Worm (Caenorhabditis elegans) whole organism, young adult: Measurements from ENCODE around the gene R07H5.16.

Source experiments
- B0261.1 ChIP-seq: sonication (generic microtip); optimal IDR thresholded peaks from 2 replicates; lab custom pipeline; 2016; ENCODE audit warnings: mild to moderate bottlenecking, missing genetic modification characterization, moderate library complexity, missing compliant biosample characterization
- akir-1 ChIP-seq: fragments of 200-800 bp; sonication (Bioruptor generic); optimal IDR thresholded peaks from 2 replicates; lab custom pipeline; 2018; ENCODE audit warnings: mild to moderate bottlenecking, missing genetic modification characterization, moderate library complexity, missing compliant biosample characterization
- dpl-1 ChIP-seq: fragments of 150-350 bp; optimal IDR thresholded peaks from 2 replicates; lab custom pipeline; 2014; ENCODE audit warnings: missing biosample characterization, missing genetic modification reagents, missing genetic modification characterization
- ets-4 ChIP-seq: fragments of 200-800 bp; sonication (Bioruptor generic); optimal IDR thresholded peaks from 2 replicates; lab custom pipeline; 2018; ENCODE audit warnings: mild to moderate bottlenecking, missing genetic modification characterization, missing compliant biosample characterization
- him-1 ChIP-seq: sonication (generic microtip); optimal IDR thresholded peaks from 2 replicates; lab custom pipeline; 2016; ENCODE audit warnings: missing genotype, missing genetic modification reagents, missing genetic modification characterization, missing compliant biosample characterization
- nfya-2 ChIP-seq: fragments of 200-800 bp; sonication (Bioruptor generic); IDR thresholded peaks from 2 replicates; pipeline ENCODE4 v1.3.6; 2022; ENCODE audit warnings: missing genetic modification reagents, missing genetic modification characterization, missing compliant biosample characterization
- pha-4 ChIP-seq: fragments of 150-350 bp; sonication (generic microtip); optimal IDR thresholded peaks from 2 replicates; lab custom pipeline; 2014; ENCODE audit warnings: missing biosample characterization, missing genetic modification reagents, missing genetic modification characterization
- snpc-4 ChIP-seq, 5 experiments: fragments of 150-350 bp in 1 of 5; sonication (generic microtip) in 4 of 5; optimal IDR thresholded peaks; 2 replicates each; lab custom pipeline; 2014 to 2018; ENCODE audit warnings: missing genetic modification characterization in 5 of 5, missing biosample characterization in 3 of 5, antibody characterized with exemption in 2 of 5, mild to moderate bottlenecking in 2 of 5, missing compliant biosample characterization in 2 of 5, missing genotype in 2 of 5, moderate library complexity in 2 of 5, missing genetic modification reagents in 1 of 5
- unc-130 ChIP-seq: sonication (generic microtip); optimal IDR thresholded peaks from 2 replicates; lab custom pipeline; 2016; ENCODE audit warnings: missing genetic modification reagents, missing genetic modification characterization, missing compliant biosample characterization
- unc-62 ChIP-seq: fragments of 150-350 bp; optimal IDR thresholded peaks from 2 replicates; lab custom pipeline; 2014; ENCODE audit warnings: missing biosample characterization, missing genetic modification reagents, missing genetic modification characterization
- xnd-1 ChIP-seq: sonication (generic microtip); optimal IDR thresholded peaks from 2 replicates; lab custom pipeline; 2016; ENCODE audit warnings: missing genotype, missing genetic modification reagents, missing genetic modification characterization, missing compliant biosample characterization
- zfh-2 ChIP-seq: fragments of 200-800 bp; sonication (Bioruptor generic); conservative IDR thresholded peaks from 2 replicates; pipeline ENCODE4 v1.3.6; 2022; ENCODE audit warnings: missing genetic modification reagents, missing genetic modification characterization, missing compliant biosample characterization
- ztf-6 ChIP-seq: fragments of 200-800 bp; sonication (Bioruptor generic); IDR thresholded peaks from 2 replicates; pipeline ENCODE4 v1.3.6; 2022; ENCODE audit warnings: missing genetic modification reagents, missing genetic modification characterization, missing compliant biosample characterization

- TF ChIP-seq ets-4 (GFP tag; lab: Kevin White, UChicago) = no peak
- no peak for TF ChIP-seq unc-130 (GFP tag; lab: Kevin White, UChicago)
- TF ChIP-seq B0261.1 (tag; lab: Kevin White, UChicago) = no peak
- no peak for TF ChIP-seq zfh-2 (GFP tag; lab: Robert Waterston, UW)
- TF ChIP-seq akir-1 (GFP tag; lab: Kevin White, UChicago) = no peak
- TF ChIP-seq dpl-1 = no peak
- TF ChIP-seq xnd-1 (tag; lab: Kevin White, UChicago) = no peak
- TF ChIP-seq ztf-6 = no peak
- no peak for TF ChIP-seq nfya-2 (GFP tag; lab: Robert Waterston, UW)
- no peak for TF ChIP-seq pha-4 (tag; lab: Kevin White, UChicago)
- TF ChIP-seq unc-62 = no peak
- TF ChIP-seq him-1 = no peak
- TF ChIP-seq snpc-4 (GFP tag; optimal IDR thresholded peaks at IDR 0.05; lab: Kevin White, UChicago) = no peak
- no peak for TF ChIP-seq snpc-4 (tag; optimal IDR thresholded peaks at IDR 0.05; lab: Kevin White, UChicago)
Observed at ce11 chrIV:11247434-11247833, 48.3 kb downstream of the R07H5.16 start.
